Fruit fly (Drosophila melanogaster) whole organism, embryonic: Measurements from ENCODE around the gene Trm7-34.

Experiments used
- C15 ChIP-seq: fragments of 200-800 bp; sonication (Bioruptor generic); IDR thresholded peaks from 3 replicates; pipeline ENCODE4 v1.3.6; 2022; ENCODE audit warnings: missing biosample characterization, missing genetic modification characterization
- CG10431 ChIP-seq: fragments of 200-800 bp; sonication (Bioruptor generic); optimal IDR thresholded peaks from 3 replicates; lab custom pipeline; 2018; ENCODE audit warnings: missing biosample characterization, mild to moderate bottlenecking, missing genetic modification characterization
- CG11398 ChIP-seq: fragments of 200-800 bp; sonication (Bioruptor generic); optimal IDR thresholded peaks from 2 replicates; lab custom pipeline; 2016; ENCODE audit warnings: missing biosample characterization, missing genetic modification characterization
- CG11696 ChIP-seq: fragments of 200-800 bp; sonication (Bioruptor generic); IDR thresholded peaks from 2 replicates; pipeline ENCODE4 v1.3.6; 2022; ENCODE audit warnings: missing biosample characterization, missing genetic modification characterization
- CG13123 ChIP-seq: fragments of 200-800 bp; sonication (Bioruptor generic); optimal IDR thresholded peaks from 2 replicates; lab custom pipeline; 2016; ENCODE audit warnings: missing biosample characterization, missing genetic modification characterization
- CG13296 ChIP-seq: fragments of 200-800 bp; sonication (Bioruptor generic); optimal IDR thresholded peaks from 3 replicates; lab custom pipeline; 2018; ENCODE audit warnings: missing biosample characterization, mild to moderate bottlenecking, missing genetic modification characterization
- CG14441 ChIP-seq: fragments of 200-800 bp; sonication (Bioruptor generic); IDR thresholded peaks from 2 replicates; pipeline ENCODE4 v1.3.6; 2022; ENCODE audit warnings: missing biosample characterization, missing genetic modification characterization
- CG15011 ChIP-seq: fragments of 200-800 bp; sonication (Bioruptor generic); optimal IDR thresholded peaks from 3 replicates; lab custom pipeline; 2018; ENCODE audit warnings: missing biosample characterization, mild to moderate bottlenecking, missing genetic modification characterization
- CG15073 ChIP-seq: fragments of 200-800 bp; sonication (Bioruptor generic); optimal IDR thresholded peaks from 2 replicates; lab custom pipeline; 2016; ENCODE audit warnings: missing biosample characterization, missing genetic modification characterization
- CG15696 ChIP-seq: fragments of 200-800 bp; sonication (Bioruptor generic); optimal IDR thresholded peaks from 2 replicates; lab custom pipeline; 2019; ENCODE audit warnings: missing biosample characterization, mild to moderate bottlenecking, missing genetic modification characterization, moderate library complexity
- CG17361 ChIP-seq: fragments of 200-800 bp; sonication (Bioruptor generic); IDR thresholded peaks from 3 replicates; pipeline ENCODE4 v1.3.6; 2022; ENCODE audit warnings: missing biosample characterization, missing genetic modification characterization
- CG31224 ChIP-seq: fragments of 200-800 bp; sonication (Bioruptor generic); IDR thresholded peaks from 2 replicates; pipeline ENCODE4 v1.3.6; 2022; ENCODE audit warnings: missing biosample characterization, missing genetic modification characterization
- CG32532 ChIP-seq: fragments of 200-800 bp; sonication (Bioruptor generic); IDR thresholded peaks from 2 replicates; pipeline ENCODE4 v1.3.6; 2022; ENCODE audit warnings: missing biosample characterization, missing genetic modification characterization
- CG3847 ChIP-seq: fragments of 200-800 bp; sonication (Bioruptor generic); IDR thresholded peaks from 2 replicates; pipeline ENCODE4 v1.3.6; 2022; ENCODE audit warnings: missing biosample characterization, missing genetic modification characterization
- CkIIα-i1 ChIP-seq: fragments of 200-800 bp; sonication (Bioruptor generic); IDR thresholded peaks from 2 replicates; pipeline ENCODE4 v1.3.6; 2022; ENCODE audit warnings: missing biosample characterization, missing genetic modification characterization
- Dek ChIP-seq: fragments of 200-800 bp; sonication (Bioruptor generic); optimal IDR thresholded peaks from 3 replicates; lab custom pipeline; 2019; ENCODE audit warnings: missing biosample characterization, mild to moderate bottlenecking, missing genetic modification characterization, moderate library complexity
- Dip2 ChIP-seq: fragments of 200-800 bp; sonication (Bioruptor generic); IDR thresholded peaks from 2 replicates; pipeline ENCODE4 v1.3.6; 2022; ENCODE audit warnings: missing biosample characterization, missing genetic modification characterization
- Dll ChIP-seq: fragments of 200-800 bp; sonication (Bioruptor generic); IDR thresholded peaks from 4 replicates; pipeline ENCODE4 v1.3.6; 2022; ENCODE audit warnings: missing biosample characterization, missing genetic modification characterization; ENCODE audit not compliant: partially characterized antibody
- Dp ChIP-seq: fragments of 200-800 bp; sonication (Bioruptor generic); optimal IDR thresholded peaks from 2 replicates; lab custom pipeline; 2018; ENCODE audit warnings: missing biosample characterization, mild to moderate bottlenecking, missing genetic modification characterization, moderate library complexity
- Elba2 ChIP-seq: fragments of 200-800 bp; sonication (Bioruptor generic); optimal IDR thresholded peaks from 3 replicates; lab custom pipeline; 2016; ENCODE audit warnings: missing biosample characterization, missing genetic modification characterization
- H2.0 ChIP-seq: fragments of 200-800 bp; sonication (Bioruptor generic); IDR thresholded peaks from 2 replicates; pipeline ENCODE4 v1.3.6; 2022; ENCODE audit warnings: missing biosample characterization, missing genetic modification characterization
- Hand ChIP-seq: fragments of 200-800 bp; sonication (Bioruptor generic); optimal IDR thresholded peaks from 2 replicates; lab custom pipeline; 2017; ENCODE audit warnings: mild to moderate bottlenecking, missing biosample characterization, missing genetic modification reagents, missing genetic modification characterization
- Hmx ChIP-seq: fragments of 200-800 bp; sonication (Bioruptor generic); optimal IDR thresholded peaks from 2 replicates; lab custom pipeline; 2016; ENCODE audit warnings: missing biosample characterization, missing genetic modification characterization
- Opbp ChIP-seq: fragments of 200-800 bp; sonication (Bioruptor generic); IDR thresholded peaks from 3 replicates; pipeline ENCODE4 v1.3.6; 2022; ENCODE audit warnings: missing biosample characterization, missing genetic modification characterization; ENCODE audit not compliant: partially characterized antibody
- Pdp1 ChIP-seq, 2 experiments: fragments of 200-800 bp; sonication (Bioruptor generic); optimal IDR thresholded peaks; 3 replicates each; lab custom pipeline; 2016; ENCODE audit warnings: missing biosample characterization in 2 of 2, missing genetic modification characterization in 2 of 2, mild to moderate bottlenecking in 1 of 2, moderate library complexity in 1 of 2
- Sry-δ ChIP-seq: fragments of 200-800 bp; sonication (Bioruptor generic); optimal IDR thresholded peaks from 2 replicates; lab custom pipeline; 2016; ENCODE audit warnings: missing biosample characterization, missing genetic modification characterization
- Stat92E ChIP-seq, 3 experiments: fragments of >200 bp in 2 of 3; fragments of 200-800 bp in 1 of 3; sonication (Bioruptor generic) in 1 of 3; optimal IDR thresholded peaks; 2 replicates each; lab custom pipeline; 2017 to 2019; ENCODE audit warnings: missing biosample characterization in 3 of 3, missing genetic modification characterization in 3 of 3, mild to moderate bottlenecking in 1 of 3, moderate library complexity in 1 of 3
- Tbp ChIP-seq: fragments of >200 bp; optimal IDR thresholded peaks from 2 replicates; lab custom pipeline; 2018; ENCODE audit warnings: missing biosample characterization, missing genetic modification characterization
- az2 ChIP-seq: fragments of 200-800 bp; sonication (Bioruptor generic); optimal IDR thresholded peaks from 3 replicates; lab custom pipeline; 2016; ENCODE audit warnings: missing biosample characterization, missing genetic modification characterization
- bcd ChIP-seq: fragments of 200-800 bp; sonication (Bioruptor generic); optimal IDR thresholded peaks from 2 replicates; lab custom pipeline; 2017; ENCODE audit warnings: missing biosample characterization, mild to moderate bottlenecking, missing genetic modification characterization
- chn ChIP-seq: fragments of 200-800 bp; sonication (Bioruptor generic); optimal IDR thresholded peaks from 2 replicates; lab custom pipeline; 2016; ENCODE audit warnings: missing biosample characterization, missing genetic modification characterization
- dmrt11E ChIP-seq: fragments of 200-800 bp; sonication (Bioruptor generic); optimal IDR thresholded peaks from 3 replicates; lab custom pipeline; 2018; ENCODE audit warnings: missing biosample characterization, mild to moderate bottlenecking, missing genetic modification characterization, moderate library complexity
- dpn ChIP-seq, 2 experiments: fragments of 200-800 bp; sonication (Bioruptor generic); optimal IDR thresholded peaks; 3 replicates each; lab custom pipeline; 2016; ENCODE audit warnings: missing biosample characterization in 2 of 2, missing genetic modification characterization in 2 of 2
- eve ChIP-seq, 2 experiments: fragments of >200 bp; optimal IDR thresholded peaks; 2 replicates each; lab custom pipeline; 2017; ENCODE audit warnings: missing biosample characterization in 2 of 2, missing genetic modification characterization in 2 of 2
- gsb-n ChIP-seq: fragments of 200-800 bp; sonication (Bioruptor generic); optimal IDR thresholded peaks from 3 replicates; lab custom pipeline; 2018; ENCODE audit warnings: missing biosample characterization, mild to moderate bottlenecking, missing genetic modification characterization
- hth ChIP-seq: fragments of >200 bp; optimal IDR thresholded peaks from 2 replicates; lab custom pipeline; 2017; ENCODE audit warnings: inconsistent platforms
- jigr1 ChIP-seq: fragments of 200-800 bp; sonication (Bioruptor generic); IDR thresholded peaks from 3 replicates; pipeline ENCODE4 v1.3.6; 2022; ENCODE audit warnings: missing biosample characterization, missing genetic modification characterization
- ken ChIP-seq: fragments of 200-800 bp; sonication (Bioruptor generic); IDR thresholded peaks from 3 replicates; pipeline ENCODE4 v1.3.6; 2022; ENCODE audit warnings: missing biosample characterization, missing genetic modification characterization
- kni ChIP-seq: fragments of 200-800 bp; sonication (Bioruptor generic); optimal IDR thresholded peaks from 3 replicates; lab custom pipeline; 2017; ENCODE audit warnings: mild to moderate bottlenecking, missing biosample characterization, missing genetic modification reagents, missing genetic modification characterization
- lbe ChIP-seq: fragments of 200-800 bp; sonication (Bioruptor generic); optimal IDR thresholded peaks from 2 replicates; lab custom pipeline; 2016; ENCODE audit warnings: missing biosample characterization, mild to moderate bottlenecking, missing genetic modification characterization
- lmd ChIP-seq: fragments of 200-800 bp; sonication (Bioruptor generic); IDR thresholded peaks from 2 replicates; pipeline ENCODE4 v1.3.6; 2022; ENCODE audit warnings: missing biosample characterization, missing genetic modification characterization
- mirr ChIP-seq: fragments of 200-800 bp; sonication (Bioruptor generic); optimal IDR thresholded peaks from 3 replicates; lab custom pipeline; 2018; ENCODE audit warnings: missing biosample characterization, mild to moderate bottlenecking, missing genetic modification characterization
- pita ChIP-seq: fragments of 200-800 bp; sonication (Bioruptor generic); optimal IDR thresholded peaks from 2 replicates; lab custom pipeline; 2017; ENCODE audit warnings: missing biosample characterization, mild to moderate bottlenecking, missing genetic modification characterization
- prd ChIP-seq, 3 experiments: fragments of >200 bp in 2 of 3; fragments of 200-800 bp in 1 of 3; sonication (Bioruptor generic) in 1 of 3; optimal IDR thresholded peaks in 2 of 3; IDR thresholded peaks in 1 of 3; 2 replicates in 2 of 3; 3 replicates in 1 of 3; pipeline versions ENCODE4 v1.3.6 to Lab custom; 2017 to 2022; ENCODE audit warnings: missing biosample characterization in 1 of 3, missing genetic modification characterization in 1 of 3
- ro ChIP-seq: fragments of 200-800 bp; sonication (Bioruptor generic); IDR thresholded peaks from 2 replicates; pipeline ENCODE4 v1.3.6; 2022; ENCODE audit warnings: missing biosample characterization, missing genetic modification characterization
- sd ChIP-seq: fragments of 200-800 bp; sonication (Bioruptor generic); optimal IDR thresholded peaks from 3 replicates; lab custom pipeline; 2018; ENCODE audit warnings: missing biosample characterization, mild to moderate bottlenecking, missing genetic modification characterization, moderate library complexity
- sens ChIP-seq: fragments of 200-800 bp; sonication (Bioruptor generic); peaks from one replicate; lab custom pipeline; 2016; ENCODE audit warnings: missing biosample characterization, missing genetic modification characterization
- shn ChIP-seq: fragments of 200-800 bp; sonication (Bioruptor generic); optimal IDR thresholded peaks from 3 replicates; lab custom pipeline; 2016; ENCODE audit warnings: missing biosample characterization, missing genetic modification characterization
- sisA ChIP-seq: fragments of 200-800 bp; sonication (Bioruptor generic); IDR thresholded peaks from 2 replicates; pipeline ENCODE4 v1.3.6; 2022; ENCODE audit warnings: missing biosample characterization, missing genetic modification characterization
- sr ChIP-seq: fragments of 200-800 bp; sonication (Bioruptor generic); IDR thresholded peaks from 3 replicates; pipeline ENCODE4 v1.3.6; 2022; ENCODE audit warnings: missing biosample characterization, missing genetic modification characterization

Gene Trm7-34

DNA sequence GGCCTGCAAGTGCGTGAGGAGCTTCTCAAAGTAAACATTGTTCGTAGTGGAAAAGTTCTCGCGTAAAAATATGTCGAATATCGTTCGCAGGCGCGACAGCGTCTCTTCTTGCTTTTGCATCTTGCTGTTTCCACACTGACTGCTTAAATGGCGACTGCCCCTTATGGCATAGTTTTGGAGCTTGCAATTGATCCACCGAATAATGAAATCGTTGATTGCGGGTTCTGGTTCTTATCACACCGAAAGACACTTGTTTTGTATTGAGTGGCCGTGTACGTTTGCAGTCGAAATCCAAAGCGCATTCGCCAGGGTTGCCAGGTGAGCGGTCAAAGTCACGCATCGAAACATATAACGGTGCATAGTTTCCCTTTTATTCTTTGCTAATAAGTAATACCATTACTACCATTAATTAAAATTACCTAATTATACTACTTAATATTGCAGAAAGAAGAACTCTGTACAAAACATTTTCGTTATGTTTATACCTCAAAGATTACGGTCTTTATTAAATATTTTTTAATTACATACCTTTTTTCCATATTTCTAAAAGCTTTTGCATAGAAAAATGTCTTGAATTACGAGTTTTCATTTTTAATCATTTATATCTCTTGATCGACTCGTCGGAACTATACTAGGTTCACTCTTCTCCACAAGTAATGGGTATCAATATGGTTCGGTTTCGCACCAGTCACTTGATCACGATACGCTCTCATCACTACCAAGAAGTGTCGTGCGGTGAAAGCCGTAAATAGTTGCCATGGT lies 32.0 kb downstream of the Trm7-34 start, which contains the start of the genes CG7044 and Tbc1d22 (continued):
- TF ChIP-seq Sry-δ (GFP tag; lab: Kevin White, UChicago) = peak; percentile 59
- TF ChIP-seq CG13296 (GFP tag; lab: Kevin White, UChicago) = no peak
- no peak for TF ChIP-seq Hand
- TF ChIP-seq Hmx (GFP tag; lab: Kevin White, UChicago) = no peak
- peak; percentile 13 to 33 for TF ChIP-seq Pdp1 (GFP tag; optimal IDR thresholded peaks at IDR 0.05; lab: Kevin White, UChicago)
- peak; percentile 16 for TF ChIP-seq Dp (GFP tag; lab: Kevin White, UChicago)
- no peak for TF ChIP-seq Stat92E (GFP tag; optimal IDR thresholded peaks at IDR 0.05; lab: Kevin White, UChicago)
- no peak for TF ChIP-seq CG15073
- TF ChIP-seq CG10431 (GFP tag; lab: Kevin White, UChicago) = no peak
- peak; percentile 58 for TF ChIP-seq az2 (GFP tag; lab: Kevin White, UChicago)
- TF ChIP-seq ken (GFP tag; lab: Robert Waterston, UW) = no peak
- TF ChIP-seq H2.0 (GFP tag; lab: Robert Waterston, UW) = peak; percentile 30; the same call in 1 of the 2 replicates
- no peak for TF ChIP-seq Elba2 (GFP tag; lab: Kevin White, UChicago)
- TF ChIP-seq hth (lab: Kevin White, UChicago) = no peak
- TF ChIP-seq CG31224 (GFP tag; lab: Robert Waterston, UW) = no peak
- peak; percentile 36; the same call in 1 of the 2 replicates for TF ChIP-seq CG3847 (GFP tag; lab: Robert Waterston, UW)
- peak; percentile 50; the same call in 1 of the 4 replicates for TF ChIP-seq Dll (GFP tag; lab: Robert Waterston, UW)
- no peak for TF ChIP-seq Dip2 (GFP tag; lab: Robert Waterston, UW)
- no peak for TF ChIP-seq CG15011
- peak; percentile 84 for TF ChIP-seq sens
- TF ChIP-seq ro (GFP tag; lab: Robert Waterston, UW) = no peak
- TF ChIP-seq kni (GFP tag; lab: Kevin White, UChicago) = no peak
- no peak for TF ChIP-seq mirr
- peak; percentile 9; the same call in 1 of the 3 replicates for TF ChIP-seq Opbp (GFP tag; lab: Robert Waterston, UW)
- peak; percentile 60 for TF ChIP-seq Dek (tag; lab: Kevin White, UChicago)
- TF ChIP-seq sr (GFP tag; lab: Robert Waterston, UW) = no peak
- no peak for TF ChIP-seq lbe
- peak; percentile 51 for TF ChIP-seq bcd (GFP tag; lab: Kevin White, UChicago)
- no peak for TF ChIP-seq eve (GFP tag; optimal IDR thresholded peaks at IDR 0.05; lab: Kevin White, UChicago)
- TF ChIP-seq Tbp (GFP tag; lab: Kevin White, UChicago) = no peak
- peak; percentile 32 for TF ChIP-seq CG13123 (GFP tag; lab: Kevin White, UChicago)
- TF ChIP-seq gsb-n = no peak
- no peak for TF ChIP-seq CkIIα-i1 (GFP tag; lab: Robert Waterston, UW)
- no peak for TF ChIP-seq CG14441 (GFP tag; lab: Robert Waterston, UW)
- peak; percentile 38 to 70 for TF ChIP-seq dpn (GFP tag; optimal IDR thresholded peaks at IDR 0.05; lab: Kevin White, UChicago)
- TF ChIP-seq CG32532 (GFP tag; lab: Robert Waterston, UW) = peak; percentile 38
- TF ChIP-seq CG15696 (tag; lab: Kevin White, UChicago) = peak; percentile 49
- TF ChIP-seq prd (optimal IDR thresholded peaks at IDR 0.05; lab: Kevin White, UChicago) = no peak
- TF ChIP-seq prd (GFP tag; IDR thresholded peaks at IDR 0.05; lab: Robert Waterston, UW) = peak; percentile 57; the same call in 2 of the 3 replicates
- no peak for TF ChIP-seq CG11696 (GFP tag; lab: Robert Waterston, UW)
- TF ChIP-seq C15 (GFP tag; lab: Robert Waterston, UW) = no peak
- no peak for TF ChIP-seq sd (tag; lab: Kevin White, UChicago)
- peak; percentile 56 for TF ChIP-seq lmd (GFP tag; lab: Robert Waterston, UW)
- TF ChIP-seq dmrt11E (tag; lab: Kevin White, UChicago) = peak; percentile 62
- no peak for TF ChIP-seq CG11398 (GFP tag; lab: Kevin White, UChicago)
- peak; percentile 55 for TF ChIP-seq chn
- no peak for TF ChIP-seq pita (GFP tag; lab: Kevin White, UChicago)
- TF ChIP-seq sisA (GFP tag; lab: Robert Waterston, UW) = peak; percentile 54; the same call in 1 of the 2 replicates
- peak; percentile 55 for TF ChIP-seq shn (GFP tag; lab: Kevin White, UChicago)
- TF ChIP-seq jigr1 (GFP tag; lab: Robert Waterston, UW) = no peak
- TF ChIP-seq CG17361 = peak; percentile 90
